Fruit fly (Drosophila melanogaster) whole organism, embryonic: ENCODE data around the gene cav.

Experiments used
- CG10654 ChIP-seq: fragments of 200-800 bp; sonication (Bioruptor generic); optimal IDR thresholded peaks from 2 replicates; lab custom pipeline; 2016; ENCODE audit warnings: missing biosample characterization, missing genetic modification characterization
- CG12104 ChIP-seq: fragments of 200-800 bp; sonication (Bioruptor generic); optimal IDR thresholded peaks from 3 replicates; lab custom pipeline; 2016; ENCODE audit warnings: missing biosample characterization, missing genetic modification characterization
- CG12769 ChIP-seq: fragments of 200-800 bp; sonication (Bioruptor generic); optimal IDR thresholded peaks from 2 replicates; lab custom pipeline; 2019; ENCODE audit warnings: missing biosample characterization, mild to moderate bottlenecking, missing genetic modification characterization, moderate library complexity
- CG14441 ChIP-seq: fragments of 200-800 bp; sonication (Bioruptor generic); IDR thresholded peaks from 2 replicates; pipeline ENCODE4 v1.3.6; 2022; ENCODE audit warnings: missing biosample characterization, missing genetic modification characterization
- CG14710 ChIP-seq: fragments of 200-800 bp; sonication (Bioruptor generic); optimal IDR thresholded peaks from 3 replicates; lab custom pipeline; 2019; ENCODE audit warnings: missing biosample characterization, mild to moderate bottlenecking, missing genetic modification characterization, moderate library complexity
- CG15696 ChIP-seq: fragments of 200-800 bp; sonication (Bioruptor generic); optimal IDR thresholded peaks from 2 replicates; lab custom pipeline; 2019; ENCODE audit warnings: missing biosample characterization, mild to moderate bottlenecking, missing genetic modification characterization, moderate library complexity
- CG17361 ChIP-seq: fragments of 200-800 bp; sonication (Bioruptor generic); IDR thresholded peaks from 3 replicates; pipeline ENCODE4 v1.3.6; 2022; ENCODE audit warnings: missing biosample characterization, missing genetic modification characterization
- CG17612 ChIP-seq: fragments of 200-800 bp; sonication (Bioruptor generic); IDR thresholded peaks from 2 replicates; pipeline ENCODE4 v1.3.6; 2022; ENCODE audit warnings: missing biosample characterization, missing genetic modification characterization
- CG32532 ChIP-seq: fragments of 200-800 bp; sonication (Bioruptor generic); IDR thresholded peaks from 2 replicates; pipeline ENCODE4 v1.3.6; 2022; ENCODE audit warnings: missing biosample characterization, missing genetic modification characterization
- CG33213 ChIP-seq: fragments of 200-800 bp; sonication (Bioruptor generic); optimal IDR thresholded peaks from 3 replicates; lab custom pipeline; 2016; ENCODE audit warnings: missing biosample characterization, missing genetic modification characterization
- CG6791 ChIP-seq: fragments of 200-800 bp; sonication (Bioruptor generic); IDR thresholded peaks from 3 replicates; pipeline ENCODE4 v1.3.6; 2022; ENCODE audit warnings: missing biosample characterization, missing genetic modification characterization; ENCODE audit not compliant: partially characterized antibody
- CG7786 ChIP-seq: fragments of 200-800 bp; sonication (Bioruptor generic); optimal IDR thresholded peaks from 2 replicates; lab custom pipeline; 2016; ENCODE audit warnings: missing biosample characterization, missing genetic modification characterization
- CG7839 ChIP-seq: fragments of 200-800 bp; sonication (Bioruptor generic); optimal IDR thresholded peaks from 3 replicates; lab custom pipeline; 2018; ENCODE audit warnings: missing biosample characterization, mild to moderate bottlenecking, missing genetic modification characterization, moderate library complexity
- CTCF ChIP-seq: fragments of 200-800 bp; sonication (Bioruptor generic); optimal IDR thresholded peaks from 2 replicates; lab custom pipeline; 2017; ENCODE audit warnings: missing biosample characterization, mild to moderate bottlenecking, missing genetic modification characterization, moderate library complexity
- Ets65A ChIP-seq: fragments of 200-800 bp; sonication (Bioruptor generic); peaks from one replicate; lab custom pipeline; 2016; ENCODE audit warnings: missing biosample characterization, missing genetic modification characterization
- GATAe ChIP-seq: fragments of 200-800 bp; sonication (Bioruptor generic); conservative IDR thresholded peaks from 2 replicates; pipeline ENCODE4 v1.3.6; 2022; ENCODE audit warnings: missing biosample characterization, missing genetic modification characterization
- HLH3B ChIP-seq: fragments of 200-800 bp; sonication (Bioruptor generic); IDR thresholded peaks from 2 replicates; pipeline ENCODE4 v1.3.6; 2022; ENCODE audit warnings: missing biosample characterization, missing genetic modification characterization
- Hr51 ChIP-seq, 2 experiments: fragments of 200-800 bp; sonication (Bioruptor generic); optimal IDR thresholded peaks; 2 replicates in 1 of 2; 3 replicates in 1 of 2; lab custom pipeline; 2016 to 2018; ENCODE audit warnings: missing biosample characterization in 2 of 2, missing genetic modification characterization in 2 of 2, mild to moderate bottlenecking in 1 of 2, moderate library complexity in 1 of 2
- MBD-R2 ChIP-seq: fragments of 200-800 bp; sonication (Bioruptor generic); IDR thresholded peaks from 2 replicates; pipeline ENCODE4 v1.3.6; 2022; ENCODE audit warnings: missing biosample characterization, missing genetic modification characterization
- Pdp1 ChIP-seq, 2 experiments: fragments of 200-800 bp; sonication (Bioruptor generic); optimal IDR thresholded peaks; 3 replicates each; lab custom pipeline; 2016; ENCODE audit warnings: missing biosample characterization in 2 of 2, missing genetic modification characterization in 2 of 2, mild to moderate bottlenecking in 1 of 2, moderate library complexity in 1 of 2
- Poxn ChIP-seq: fragments of 200-800 bp; sonication (Bioruptor generic); IDR thresholded peaks from 2 replicates; pipeline ENCODE4 v1.3.6; 2022; ENCODE audit warnings: missing biosample characterization, missing genetic modification characterization
- Ptx1 ChIP-seq: fragments of 200-800 bp; sonication (Bioruptor generic); IDR thresholded peaks from 2 replicates; pipeline ENCODE4 v1.3.6; 2022; ENCODE audit warnings: missing biosample characterization, missing genetic modification characterization
- Ravus ChIP-seq: fragments of 200-800 bp; sonication (Bioruptor generic); IDR thresholded peaks from 2 replicates; pipeline ENCODE4 v1.3.6; 2022; ENCODE audit warnings: missing biosample characterization, missing genetic modification characterization
- Rfx ChIP-seq: fragments of 200-800 bp; sonication (Bioruptor generic); IDR thresholded peaks from 2 replicates; pipeline ENCODE4 v1.3.6; 2022; ENCODE audit warnings: missing biosample characterization, missing genetic modification characterization
- Spps ChIP-seq: fragments of 200-800 bp; sonication (Bioruptor generic); optimal IDR thresholded peaks from 2 replicates; lab custom pipeline; 2018; ENCODE audit warnings: missing biosample characterization, mild to moderate bottlenecking, missing genetic modification characterization
- chinmo ChIP-seq: fragments of 200-800 bp; sonication (Bioruptor generic); IDR thresholded peaks from 4 replicates; pipeline ENCODE4 v1.3.6; 2022; ENCODE audit warnings: missing biosample characterization, missing genetic modification characterization; ENCODE audit not compliant: partially characterized antibody
- chm ChIP-seq: fragments of 200-800 bp; sonication (Bioruptor generic); IDR thresholded peaks from 2 replicates; pipeline ENCODE4 v1.3.6; 2022; ENCODE audit warnings: missing biosample characterization, missing genetic modification characterization
- ems ChIP-seq: fragments of 200-800 bp; sonication (Bioruptor generic); optimal IDR thresholded peaks from 3 replicates; lab custom pipeline; 2016; ENCODE audit warnings: missing biosample characterization, missing genetic modification characterization
- fd3F ChIP-seq: fragments of 200-800 bp; sonication (Bioruptor generic); optimal IDR thresholded peaks from 2 replicates; lab custom pipeline; 2018; ENCODE audit warnings: missing biosample characterization, mild to moderate bottlenecking, missing genetic modification characterization, moderate library complexity
- grau ChIP-seq: fragments of 200-800 bp; optimal IDR thresholded peaks from 3 replicates; lab custom pipeline; 2019; ENCODE audit warnings: missing biosample characterization, mild to moderate bottlenecking, missing genetic modification characterization, moderate library complexity
- h ChIP-seq: fragments of >200 bp; optimal IDR thresholded peaks from 2 replicates; lab custom pipeline; 2017
- kay ChIP-seq: fragments of 200-800 bp; sonication (Bioruptor generic); optimal IDR thresholded peaks from 2 replicates; lab custom pipeline; 2016; ENCODE audit warnings: missing biosample characterization, missing genetic modification characterization
- klu ChIP-seq: fragments of 200-800 bp; sonication (Bioruptor generic); IDR thresholded peaks from 2 replicates; pipeline ENCODE4 v1.3.6; 2022; ENCODE audit warnings: missing biosample characterization, missing genetic modification characterization
- lbe ChIP-seq: fragments of 200-800 bp; sonication (Bioruptor generic); optimal IDR thresholded peaks from 2 replicates; lab custom pipeline; 2016; ENCODE audit warnings: missing biosample characterization, mild to moderate bottlenecking, missing genetic modification characterization
- lmd ChIP-seq: fragments of 200-800 bp; sonication (Bioruptor generic); IDR thresholded peaks from 2 replicates; pipeline ENCODE4 v1.3.6; 2022; ENCODE audit warnings: missing biosample characterization, missing genetic modification characterization
- nom ChIP-seq: fragments of 200-800 bp; sonication (Bioruptor generic); optimal IDR thresholded peaks from 2 replicates; lab custom pipeline; 2017; ENCODE audit warnings: missing biosample characterization, missing genetic modification characterization, mild to moderate bottlenecking, moderate library complexity, missing genetic modification reagents
- pzg ChIP-seq: fragments of 200-800 bp; sonication (Bioruptor generic); optimal IDR thresholded peaks from 3 replicates; lab custom pipeline; 2018; ENCODE audit warnings: missing biosample characterization, mild to moderate bottlenecking, missing genetic modification characterization, moderate library complexity
- slbo ChIP-seq: fragments of 200-800 bp; sonication (Bioruptor generic); IDR thresholded peaks from 2 replicates; pipeline ENCODE4 v1.3.6; 2022; ENCODE audit warnings: missing biosample characterization, missing genetic modification characterization
- slou ChIP-seq: fragments of 200-800 bp; sonication (Bioruptor generic); optimal IDR thresholded peaks from 3 replicates; lab custom pipeline; 2016; ENCODE audit warnings: missing biosample characterization, missing genetic modification characterization
- sob ChIP-seq: fragments of 200-800 bp; sonication (Bioruptor generic); IDR thresholded peaks from 2 replicates; pipeline ENCODE4 v1.3.6; 2022; ENCODE audit warnings: missing biosample characterization, missing genetic modification characterization
- tna ChIP-seq: fragments of 200-800 bp; sonication (Bioruptor generic); IDR thresholded peaks from 2 replicates; pipeline ENCODE4 v1.3.6; 2022; ENCODE audit warnings: missing biosample characterization, missing genetic modification characterization; ENCODE audit not compliant: partially characterized antibody
- trem ChIP-seq: fragments of 200-800 bp; optimal IDR thresholded peaks from 3 replicates; lab custom pipeline; 2019; ENCODE audit warnings: missing biosample characterization, mild to moderate bottlenecking, missing genetic modification characterization, moderate library complexity
- ttk ChIP-seq: fragments of 200-800 bp; sonication (Bioruptor generic); IDR thresholded peaks from 2 replicates; pipeline ENCODE4 v2.1.2; 2022; ENCODE audit warnings: missing biosample characterization, missing genetic modification characterization
- tup ChIP-seq: fragments of 200-800 bp; sonication (Bioruptor generic); optimal IDR thresholded peaks from 2 replicates; lab custom pipeline; 2016; ENCODE audit warnings: missing biosample characterization, mild to moderate bottlenecking, missing genetic modification characterization, moderate library complexity
- twi ChIP-seq: fragments of 200-800 bp; optimal IDR thresholded peaks from 2 replicates; lab custom pipeline; 2019; ENCODE audit warnings: missing biosample characterization, mild to moderate bottlenecking, missing genetic modification characterization, moderate library complexity
- wek ChIP-seq: fragments of 200-800 bp; sonication (Bioruptor generic); optimal IDR thresholded peaks from 3 replicates; lab custom pipeline; 2018; ENCODE audit warnings: missing biosample characterization, mild to moderate bottlenecking, missing genetic modification characterization, moderate library complexity
- z ChIP-seq: fragments of 200-800 bp; sonication (Bioruptor generic); IDR thresholded peaks from 3 replicates; pipeline ENCODE4 v1.3.6; 2022; ENCODE audit warnings: missing biosample characterization, missing genetic modification characterization
- zen2 ChIP-seq: fragments of 200-800 bp; sonication (Bioruptor generic); IDR thresholded peaks from 3 replicates; pipeline ENCODE4 v1.3.6; 2022; ENCODE audit warnings: missing biosample characterization, missing genetic modification characterization; ENCODE audit not compliant: partially characterized antibody

The cav gene

dm6 chr3R:24266786-24267579 is 46.1 kb downstream of the cav start (continued):
- TF ChIP-seq z (GFP tag; lab: Robert Waterston, UW) (no peak), h (no peak), Hr51 (GFP tag; optimal IDR thresholded peaks at IDR 0.05; lab: Kevin White, UChicago) (no peak), MBD-R2 (GFP tag; lab: Robert Waterston, UW) (no peak), slbo (no peak), CG10654 (GFP tag; lab: Kevin White, UChicago) (no peak), ems (GFP tag; lab: Kevin White, UChicago) (no peak), Spps (tag; lab: Kevin White, UChicago) (no peak), klu (GFP tag; lab: Robert Waterston, UW) (no peak), CG12104 (no peak), zen2 (GFP tag; lab: Robert Waterston, UW) (no peak), CG7786 (GFP tag; lab: Kevin White, UChicago) (no peak), nom (GFP tag; lab: Kevin White, UChicago) (peak; percentile 86), Ets65A (GFP tag; lab: Kevin White, UChicago) (peak; percentile 86), lbe (peak; percentile 83), tna (GFP tag; lab: Robert Waterston, UW) (no peak), tup (GFP tag; lab: Kevin White, UChicago) (no peak), Ravus (GFP tag; lab: Robert Waterston, UW) (no peak), CG33213 (GFP tag; lab: Kevin White, UChicago) (no peak)

dm6 chr3R:24267580-24268202 is 46.8 kb downstream of the cav start:
- peak in 1 of 2 experiments; percentile 55 for TF ChIP-seq Pdp1 (GFP tag; optimal IDR thresholded peaks at IDR 0.05; lab: Kevin White, UChicago)
- no peak for TF ChIP-seq Poxn
- TF ChIP-seq HLH3B (GFP tag; lab: Robert Waterston, UW) = 0 out of 2 replicates have a peak, but pooled peaks have one; percentile 14
- TF ChIP-seq Ptx1 (GFP tag; lab: Robert Waterston, UW) = 0 out of 2 replicates have a peak, but pooled peaks have one; percentile 12
- peak; percentile 72 for TF ChIP-seq grau (tag; lab: Kevin White, UChicago)
- peak; percentile 20; the same call in 1 of the 2 replicates for TF ChIP-seq CG32532 (GFP tag; lab: Robert Waterston, UW)
- TF ChIP-seq lmd (GFP tag; lab: Robert Waterston, UW) = 0 out of 2 replicates have a peak, but pooled peaks have one; percentile 6
- 0 out of 4 replicates have a peak, but pooled peaks have one; percentile 55 for TF ChIP-seq chinmo (GFP tag; lab: Robert Waterston, UW)
- no peak for TF ChIP-seq CG15696 (tag; lab: Kevin White, UChicago)
- TF ChIP-seq kay (GFP tag; lab: Kevin White, UChicago) = no peak
- 0 out of 2 replicates have a peak, but pooled peaks have one; percentile 22 for TF ChIP-seq CG14441 (GFP tag; lab: Robert Waterston, UW)
- TF ChIP-seq pzg (GFP tag; lab: Kevin White, UChicago) = no peak
- TF ChIP-seq sob = 0 out of 2 replicates have a peak, but pooled peaks have one; percentile 24
- TF ChIP-seq Rfx (GFP tag; lab: Robert Waterston, UW) = peak; percentile 38; the same call in 1 of the 2 replicates

dm6 chr3R:24268293-24268692 is 47.4 kb downstream of the cav start:
- TF ChIP-seq CG17612 (GFP tag; lab: Robert Waterston, UW) = no peak
- TF ChIP-seq CG7839 (tag; lab: Kevin White, UChicago) = no peak
- no peak for TF ChIP-seq slou (GFP tag; lab: Kevin White, UChicago)
- TF ChIP-seq CG14710 (tag; lab: Kevin White, UChicago) = no peak
- no peak for TF ChIP-seq CG6791 (GFP tag; lab: Robert Waterston, UW)
- no peak for TF ChIP-seq trem (tag; lab: Kevin White, UChicago)
- TF ChIP-seq CG17361 (GFP tag; lab: Robert Waterston, UW) = no peak
- peak; percentile 13 for TF ChIP-seq CG12769 (tag; lab: Kevin White, UChicago)
- no peak for TF ChIP-seq HLH3B (GFP tag; lab: Robert Waterston, UW)
- no peak for TF ChIP-seq ttk (GFP tag; lab: Robert Waterston, UW)
- peak; percentile 99 for TF ChIP-seq twi
- TF ChIP-seq chm (GFP tag; lab: Robert Waterston, UW) = no peak
- TF ChIP-seq GATAe (GFP tag; lab: Robert Waterston, UW) = peak; percentile 47; the same call in 1 of the 2 replicates
- no peak for TF ChIP-seq CTCF (GFP tag; lab: Kevin White, UChicago)
- TF ChIP-seq fd3F = no peak
- peak; percentile 40 for TF ChIP-seq wek (GFP tag; lab: Kevin White, UChicago)
